Worm (Caenorhabditis elegans) whole organism, young adult: ENCODE measurements around the gene ZK897.10.

ENCODE experiments used
- C17E4.6 ChIP-seq: fragments of 200-800 bp; sonication (Bioruptor generic); IDR thresholded peaks from 2 replicates; pipeline ENCODE4 v1.3.6; 2022; ENCODE audit warnings: missing genetic modification reagents, missing genetic modification characterization, missing compliant biosample characterization
- F22D6.2 ChIP-seq: sonication (generic microtip); optimal IDR thresholded peaks from 2 replicates; lab custom pipeline; 2016; ENCODE audit warnings: mild to moderate bottlenecking, missing genetic modification characterization, missing compliant biosample characterization
- F23B12.7 ChIP-seq: sonication (generic microtip); optimal IDR thresholded peaks from 2 replicates; lab custom pipeline; 2017; ENCODE audit warnings: missing genetic modification characterization, mild to moderate bottlenecking, missing compliant biosample characterization, antibody characterized with exemption, moderate library complexity; ENCODE audit not compliant: insufficient read depth
- F37B4.10 ChIP-seq: fragments of 200-800 bp; sonication (Bioruptor generic); IDR thresholded peaks from 2 replicates; pipeline ENCODE4 v1.3.6; 2022; ENCODE audit warnings: missing genetic modification characterization, missing compliant biosample characterization
- F39B2.1 ChIP-seq: fragments of 200-800 bp; sonication (Bioruptor generic); IDR thresholded peaks from 2 replicates; pipeline ENCODE4 v1.3.6; 2022; ENCODE audit warnings: missing genetic modification reagents, missing genetic modification characterization, missing compliant biosample characterization
- F55B11.4 ChIP-seq: sonication (generic microtip); optimal IDR thresholded peaks from 2 replicates; lab custom pipeline; 2016; ENCODE audit warnings: missing compliant biosample characterization, missing genetic modification characterization, borderline replicate concordance; ENCODE audit not compliant: insufficient read depth
- K11D2.4 ChIP-seq: fragments of 200-800 bp; sonication (Bioruptor generic); IDR thresholded peaks from 2 replicates; pipeline ENCODE4 v1.3.6; 2022; ENCODE audit warnings: missing genetic modification reagents, missing genetic modification characterization, missing compliant biosample characterization
- K12H6.12 ChIP-seq: fragments of 200-800 bp; sonication (Bioruptor generic); optimal IDR thresholded peaks from 2 replicates; lab custom pipeline; 2018; ENCODE audit warnings: mild to moderate bottlenecking, missing genetic modification characterization, missing compliant biosample characterization
- Y53G8AR.9 ChIP-seq: fragments of 200-800 bp; sonication (Bioruptor generic); conservative IDR thresholded peaks from 2 replicates; pipeline ENCODE4 v1.3.6; 2022; ENCODE audit warnings: missing genetic modification reagents, missing genetic modification characterization, missing compliant biosample characterization
- Y56A3A.18 ChIP-seq: fragments of 200-800 bp; sonication (Bioruptor generic); IDR thresholded peaks from 2 replicates; pipeline ENCODE4 v1.3.6; 2022; ENCODE audit warnings: missing genetic modification reagents, missing genetic modification characterization, missing compliant biosample characterization
- akir-1 ChIP-seq: fragments of 200-800 bp; sonication (Bioruptor generic); optimal IDR thresholded peaks from 2 replicates; lab custom pipeline; 2018; ENCODE audit warnings: mild to moderate bottlenecking, missing genetic modification characterization, moderate library complexity, missing compliant biosample characterization
- ama-1 ChIP-seq, 3 experiments: fragments of 150-350 bp in 1 of 3; sonication (generic microtip) in 2 of 3; optimal IDR thresholded peaks; 2 replicates each; lab custom pipeline; 2014 to 2018; ENCODE audit warnings: missing biosample characterization in 2 of 3, missing genetic modification characterization in 2 of 3, missing genetic modification reagents in 2 of 3
- aptf-2 ChIP-seq: fragments of 200-800 bp; sonication (Bioruptor generic); conservative IDR thresholded peaks from 2 replicates; pipeline ENCODE4 v1.3.6; 2022; ENCODE audit warnings: missing genetic modification reagents, missing genetic modification characterization, missing compliant biosample characterization
- atf-7 ChIP-seq: sonication (generic microtip); optimal IDR thresholded peaks from 2 replicates; lab custom pipeline; 2017; ENCODE audit warnings: mild to moderate bottlenecking, missing genetic modification characterization, missing compliant biosample characterization
- athp-1 ChIP-seq: sonication (generic microtip); optimal IDR thresholded peaks from 2 replicates; lab custom pipeline; 2017; ENCODE audit warnings: mild to moderate bottlenecking, missing genetic modification characterization, missing compliant biosample characterization
- cebp-2 ChIP-seq: fragments of 200-800 bp; sonication (Bioruptor generic); IDR thresholded peaks from 2 replicates; pipeline ENCODE4 v1.3.6; 2022; ENCODE audit warnings: missing genetic modification characterization, missing compliant biosample characterization
- die-1 ChIP-seq: sonication (generic microtip); optimal IDR thresholded peaks from 2 replicates; lab custom pipeline; 2016; ENCODE audit warnings: missing genotype, mild to moderate bottlenecking, missing genetic modification characterization, missing compliant biosample characterization
- dox-1 ChIP-seq: fragments of 200-800 bp; sonication (Bioruptor generic); IDR thresholded peaks from 2 replicates; pipeline ENCODE4 v1.3.6; 2022; ENCODE audit warnings: missing genetic modification reagents, missing genetic modification characterization, missing compliant biosample characterization
- dpl-1 ChIP-seq: fragments of 150-350 bp; optimal IDR thresholded peaks from 2 replicates; lab custom pipeline; 2014; ENCODE audit warnings: missing biosample characterization, missing genetic modification reagents, missing genetic modification characterization
- efl-1 ChIP-seq: fragments of 150-350 bp; optimal IDR thresholded peaks from 2 replicates; lab custom pipeline; 2014; ENCODE audit warnings: missing biosample characterization, missing genetic modification reagents, missing genetic modification characterization
- egrh-3 ChIP-seq: fragments of 200-800 bp; sonication (Bioruptor generic); IDR thresholded peaks from 2 replicates; pipeline ENCODE4 v1.3.6; 2022; ENCODE audit warnings: missing genetic modification reagents, missing genetic modification characterization, missing compliant biosample characterization
- ets-4 ChIP-seq: fragments of 200-800 bp; sonication (Bioruptor generic); optimal IDR thresholded peaks from 2 replicates; lab custom pipeline; 2018; ENCODE audit warnings: mild to moderate bottlenecking, missing genetic modification characterization, missing compliant biosample characterization
- him-1 ChIP-seq: sonication (generic microtip); optimal IDR thresholded peaks from 2 replicates; lab custom pipeline; 2016; ENCODE audit warnings: missing genotype, missing genetic modification reagents, missing genetic modification characterization, missing compliant biosample characterization
- let-526 ChIP-seq: fragments of 200-800 bp; sonication (Bioruptor generic); IDR thresholded peaks from 2 replicates; pipeline ENCODE4 v1.3.6; 2022; ENCODE audit warnings: missing genetic modification reagents, missing genetic modification characterization, missing compliant biosample characterization
- lir-1 ChIP-seq: fragments of 200-800 bp; sonication (Bioruptor generic); conservative IDR thresholded peaks from 2 replicates; pipeline ENCODE4 v1.3.6; 2022; ENCODE audit warnings: missing genetic modification reagents, missing genetic modification characterization, missing compliant biosample characterization
- madf-10 ChIP-seq: sonication (generic microtip); optimal IDR thresholded peaks from 2 replicates; lab custom pipeline; 2016; ENCODE audit warnings: mild to moderate bottlenecking, missing genetic modification characterization, missing compliant biosample characterization
- madf-3 ChIP-seq: fragments of 200-800 bp; sonication (Bioruptor generic); IDR thresholded peaks from 2 replicates; pipeline ENCODE4 v1.3.6; 2022; ENCODE audit warnings: missing genetic modification reagents, missing genetic modification characterization, missing compliant biosample characterization
- madf-6 ChIP-seq: fragments of 200-800 bp; sonication (Bioruptor generic); IDR thresholded peaks from 2 replicates; pipeline ENCODE4 v1.3.6; 2022; ENCODE audit warnings: missing genetic modification reagents, missing genetic modification characterization, missing compliant biosample characterization
- madf-8 ChIP-seq: fragments of 200-800 bp; sonication (Bioruptor generic); conservative IDR thresholded peaks from 2 replicates; pipeline ENCODE4 v1.3.6; 2022; ENCODE audit warnings: missing genetic modification reagents, missing genetic modification characterization, missing compliant biosample characterization
- mes-4 ChIP-seq: sonication (generic microtip); optimal IDR thresholded peaks from 2 replicates; lab custom pipeline; 2016; ENCODE audit warnings: missing genotype, missing genetic modification characterization, missing compliant biosample characterization
- nfya-1 ChIP-seq: sonication (generic microtip); optimal IDR thresholded peaks from 2 replicates; lab custom pipeline; 2017; ENCODE audit warnings: antibody characterized with exemption, missing compliant biosample characterization, missing genetic modification characterization, borderline replicate concordance; ENCODE audit not compliant: insufficient read depth
- nfya-2 ChIP-seq: fragments of 200-800 bp; sonication (Bioruptor generic); IDR thresholded peaks from 2 replicates; pipeline ENCODE4 v1.3.6; 2022; ENCODE audit warnings: missing genetic modification reagents, missing genetic modification characterization, missing compliant biosample characterization
- nfyb-1 ChIP-seq: fragments of 200-800 bp; sonication (Bioruptor generic); IDR thresholded peaks from 2 replicates; pipeline ENCODE4 v1.3.6; 2022; ENCODE audit warnings: missing genetic modification reagents, missing genetic modification characterization, missing compliant biosample characterization
- nhr-27 ChIP-seq: fragments of 200-800 bp; sonication (Bioruptor generic); optimal IDR thresholded peaks from 2 replicates; lab custom pipeline; 2018; ENCODE audit warnings: mild to moderate bottlenecking, missing genetic modification characterization, moderate library complexity, missing compliant biosample characterization
- pbrm-1 ChIP-seq: fragments of 200-800 bp; sonication (Bioruptor generic); IDR thresholded peaks from 2 replicates; pipeline ENCODE4 v1.3.6; 2022; ENCODE audit warnings: missing genetic modification reagents, missing genetic modification characterization, missing compliant biosample characterization
- rcor-1 ChIP-seq: fragments of 200-800 bp; sonication (Bioruptor generic); IDR thresholded peaks from 2 replicates; pipeline ENCODE4 v1.3.6; 2022; ENCODE audit warnings: missing genetic modification reagents, missing genetic modification characterization, missing compliant biosample characterization
- sdz-38 ChIP-seq: sonication (generic microtip); optimal IDR thresholded peaks from 2 replicates; lab custom pipeline; 2016; ENCODE audit warnings: missing genotype, missing genetic modification characterization, missing compliant biosample characterization
- sea-2 ChIP-seq: fragments of 200-800 bp; sonication (Bioruptor generic); IDR thresholded peaks from 2 replicates; pipeline ENCODE4 v1.3.6; 2022; ENCODE audit warnings: missing genetic modification characterization, missing compliant biosample characterization
- somi-1 ChIP-seq: fragments of 200-800 bp; sonication (Bioruptor generic); optimal IDR thresholded peaks from 2 replicates; lab custom pipeline; 2018; ENCODE audit warnings: mild to moderate bottlenecking, missing genetic modification characterization, missing compliant biosample characterization
- unc-62 ChIP-seq: fragments of 150-350 bp; optimal IDR thresholded peaks from 2 replicates; lab custom pipeline; 2014; ENCODE audit warnings: missing biosample characterization, missing genetic modification reagents, missing genetic modification characterization
- zim-3 ChIP-seq: sonication (generic microtip); optimal IDR thresholded peaks from 2 replicates; lab custom pipeline; 2017; ENCODE audit warnings: mild to moderate bottlenecking, missing genetic modification characterization, moderate library complexity, missing compliant biosample characterization
- ztf-6 ChIP-seq: fragments of 200-800 bp; sonication (Bioruptor generic); IDR thresholded peaks from 2 replicates; pipeline ENCODE4 v1.3.6; 2022; ENCODE audit warnings: missing genetic modification reagents, missing genetic modification characterization, missing compliant biosample characterization

Gene ZK897.10

DNA sequence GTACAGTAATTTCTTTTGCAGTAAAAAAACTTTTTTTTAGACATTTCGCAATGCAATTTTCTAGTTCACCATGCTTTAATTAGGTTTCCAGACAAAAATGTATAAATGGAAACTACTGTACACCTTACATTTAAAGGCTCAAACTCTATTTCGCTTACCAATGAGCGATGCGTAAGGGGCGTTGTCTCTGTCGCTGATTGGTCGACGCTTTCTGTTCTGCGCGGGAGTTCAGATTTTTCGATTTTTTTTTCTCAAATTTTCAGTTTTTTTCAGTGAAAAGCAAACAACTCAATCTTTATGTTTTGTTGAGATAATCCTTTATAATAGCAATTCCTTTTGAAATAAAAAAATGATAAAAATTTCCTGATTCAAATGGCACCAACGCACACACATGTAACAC lies 11.0 kb upstream of the ZK897.10 start:
- TF ChIP-seq F37B4.10 (GFP tag; lab: Robert Waterston, UW) = no peak
- no peak for TF ChIP-seq aptf-2
- no peak for TF ChIP-seq madf-6 (GFP tag; lab: Robert Waterston, UW)
- TF ChIP-seq ama-1 (optimal IDR thresholded peaks at IDR 0.05; lab: Kevin White, UChicago) = no peak
- peak in 1 of 2 experiments; percentile 38 for TF ChIP-seq ama-1 (GFP tag; optimal IDR thresholded peaks at IDR 0.05; lab: Kevin White, UChicago)
- peak; percentile 82 for TF ChIP-seq nfyb-1 (GFP tag; lab: Robert Waterston, UW)

DNA sequence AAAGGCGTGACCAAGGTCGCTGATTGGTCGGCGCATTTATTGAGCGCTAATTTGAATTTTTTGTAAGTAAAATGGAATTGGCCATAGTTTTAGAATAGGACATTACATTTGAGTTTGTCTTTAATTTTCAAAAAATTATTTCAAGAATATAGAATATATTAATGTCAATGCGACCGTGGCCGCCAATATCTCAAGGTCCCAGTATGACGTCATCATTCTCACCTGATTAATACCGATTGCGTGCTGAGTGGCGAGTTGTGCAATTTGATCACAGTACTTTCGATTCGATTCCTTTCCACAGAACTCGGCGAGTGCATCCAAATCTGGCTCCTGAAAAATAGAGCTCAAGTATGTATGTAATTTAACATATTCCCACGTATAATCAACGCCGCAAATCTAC lies 9.5 kb upstream of the ZK897.10 start:
- TF ChIP-seq F23B12.7 (tag; lab: Kevin White, UChicago) (no peak), atf-7 (tag; lab: Kevin White, UChicago) (no peak), sea-2 (GFP tag; lab: Robert Waterston, UW) (no peak), nhr-27 (tag; lab: Kevin White, UChicago) (no peak), ets-4 (GFP tag; lab: Kevin White, UChicago) (no peak), him-1 (tag; lab: Kevin White, UChicago) (no peak), madf-8 (GFP tag; lab: Robert Waterston, UW) (no peak), rcor-1 (GFP tag; lab: Robert Waterston, UW) (no peak), efl-1 (GFP tag; lab: Kevin White, UChicago) (no peak), mes-4 (tag; lab: Kevin White, UChicago) (no peak), sdz-38 (tag; lab: Kevin White, UChicago) (no peak), F55B11.4 (tag; lab: Kevin White, UChicago) (no peak), let-526 (GFP tag; lab: Robert Waterston, UW) (no peak), cebp-2 (GFP tag; lab: Robert Waterston, UW) (no peak)

DNA sequence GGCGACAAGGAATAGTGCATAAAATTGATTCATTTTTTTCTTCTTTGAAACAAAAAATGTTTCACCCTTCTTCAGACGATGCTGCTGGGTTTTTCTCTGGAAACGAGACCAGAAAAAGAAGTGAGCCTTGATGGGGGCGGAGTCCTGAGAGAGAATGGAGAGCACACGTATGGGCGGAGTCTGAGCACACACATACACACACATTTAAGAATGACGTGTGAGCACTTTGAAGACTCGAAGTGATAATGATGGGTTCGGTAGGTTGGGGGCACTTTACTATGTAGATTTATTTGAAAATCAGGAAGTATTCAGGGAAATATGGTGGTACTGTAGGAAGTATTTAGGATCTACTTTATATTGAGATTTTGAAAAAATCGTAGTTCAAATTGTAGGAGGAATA lies 7.7 kb upstream of the ZK897.10 start, which contains the start of gene flp-9:
Gene flp-9 (minus strand): TSS at position 101 of the 400 bp plus-strand sequence.
- TF ChIP-seq pbrm-1 (GFP tag; lab: Robert Waterston, UW) (no peak), unc-62 (GFP tag; lab: Kevin White, UChicago) (no peak), madf-3 (GFP tag; lab: Robert Waterston, UW) (no peak), dox-1 (GFP tag; lab: Robert Waterston, UW) (no peak), ama-1 (optimal IDR thresholded peaks at IDR 0.05; lab: Kevin White, UChicago) (no peak), ama-1 (GFP tag; optimal IDR thresholded peaks at IDR 0.05; lab: Kevin White, UChicago) (no peak), Y53G8AR.9 (no peak)

DNA sequence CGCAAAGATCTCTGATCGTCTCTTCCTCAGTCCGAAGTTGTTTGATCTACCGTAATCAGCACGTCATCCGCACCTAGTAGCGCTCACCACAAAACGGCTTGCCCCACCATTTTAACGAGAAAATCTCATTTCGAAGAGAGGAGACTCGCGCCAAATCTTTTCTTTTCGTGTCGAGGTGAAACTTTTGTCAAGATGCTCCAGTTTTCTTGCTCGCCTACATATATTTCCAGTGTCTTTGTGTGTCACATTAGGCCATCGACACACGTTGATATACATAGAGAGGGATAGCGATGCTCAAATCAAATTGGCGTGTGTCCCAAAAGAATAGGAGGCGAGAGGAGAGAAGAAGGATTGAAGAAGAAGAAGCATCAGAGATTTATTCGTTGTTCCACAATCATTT lies 2.4 kb upstream of the ZK897.10 start:
- no peak for TF ChIP-seq F22D6.2
- TF ChIP-seq F39B2.1 (GFP tag; lab: Robert Waterston, UW) = no peak
- no peak for TF ChIP-seq nfyb-1 (GFP tag; lab: Robert Waterston, UW)
- TF ChIP-seq dpl-1 (GFP tag; lab: Kevin White, UChicago) = no peak
- no peak for TF ChIP-seq Y56A3A.18 (GFP tag; lab: Robert Waterston, UW)
- no peak for TF ChIP-seq die-1 (tag; lab: Kevin White, UChicago)
- TF ChIP-seq, all 124 proteins: peak for 0

DNA sequence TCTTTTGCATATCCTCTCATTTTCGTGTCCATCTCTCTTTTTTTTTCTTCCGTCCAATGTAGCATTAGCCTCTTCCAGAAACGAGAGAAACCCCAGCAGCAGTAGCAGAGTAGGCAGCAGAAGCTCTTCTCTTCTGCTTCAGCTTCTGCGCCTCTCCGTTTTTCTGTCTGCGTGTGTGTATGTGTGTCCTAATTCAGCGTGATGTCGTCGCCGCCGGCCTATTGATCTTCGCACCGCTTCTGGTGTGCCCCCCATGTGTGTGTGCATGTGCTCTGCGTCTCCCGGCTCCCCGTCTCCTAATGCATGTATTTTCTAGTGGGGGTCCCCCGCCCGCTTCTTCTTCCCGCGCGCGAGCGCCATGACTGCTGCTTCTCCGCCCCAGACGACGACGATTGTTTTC lies 6.3 kb downstream of the ZK897.10 start:
- TF ChIP-seq lir-1 (GFP tag; lab: Robert Waterston, UW) (0 out of 2 replicates have a peak, but pooled peaks have one; percentile 42), K11D2.4 (0 out of 2 replicates have a peak, but pooled peaks have one; percentile 40), K12H6.12 (tag; lab: Kevin White, UChicago) (peak; percentile 73), akir-1 (GFP tag; lab: Kevin White, UChicago) (no peak), egrh-3 (GFP tag; lab: Robert Waterston, UW) (peak; percentile 76), nfya-2 (GFP tag; lab: Robert Waterston, UW) (0 out of 2 replicates have a peak, but pooled peaks have one; percentile 4), unc-62 (GFP tag; lab: Kevin White, UChicago) (no peak), nfya-1 (tag; lab: Kevin White, UChicago) (no peak), somi-1 (GFP tag; lab: Kevin White, UChicago) (peak; percentile 3), C17E4.6 (no peak), ztf-6 (peak; percentile 26; the same call in 1 of the 2 replicates), zim-3 (tag; lab: Kevin White, UChicago) (peak; percentile 24), athp-1 (no peak), madf-10 (tag; lab: Kevin White, UChicago) (peak; percentile 47)
